Fruit fly (Drosophila melanogaster) whole organism, embryonic: Measurements from ENCODE around the gene CG33986.

ENCODE experiments used
- CG11504 ChIP-seq: fragments of 200-800 bp; sonication (Bioruptor generic); optimal IDR thresholded peaks from 3 replicates; lab custom pipeline; 2019; ENCODE audit warnings: missing biosample characterization, mild to moderate bottlenecking, missing genetic modification characterization, moderate library complexity
- CG12155 ChIP-seq: fragments of 200-800 bp; sonication (Bioruptor generic); optimal IDR thresholded peaks from 3 replicates; lab custom pipeline; 2016; ENCODE audit warnings: missing biosample characterization, missing genetic modification characterization
- CG12236 ChIP-seq: fragments of 200-800 bp; sonication (Bioruptor generic); optimal IDR thresholded peaks from 2 replicates; lab custom pipeline; 2016; ENCODE audit warnings: missing biosample characterization, missing genetic modification characterization
- CG1233 ChIP-seq: fragments of 200-800 bp; sonication (Bioruptor generic); optimal IDR thresholded peaks from 4 replicates; lab custom pipeline; 2018; ENCODE audit warnings: missing biosample characterization, mild to moderate bottlenecking, missing genetic modification characterization
- CG12744 ChIP-seq: fragments of 200-800 bp; sonication (Bioruptor generic); optimal IDR thresholded peaks from 2 replicates; lab custom pipeline; 2016; ENCODE audit warnings: missing biosample characterization, missing genetic modification characterization
- CG12769 ChIP-seq: fragments of 200-800 bp; sonication (Bioruptor generic); optimal IDR thresholded peaks from 2 replicates; lab custom pipeline; 2019; ENCODE audit warnings: missing biosample characterization, mild to moderate bottlenecking, missing genetic modification characterization, moderate library complexity
- CG13624 ChIP-seq: fragments of 200-800 bp; sonication (Bioruptor generic); optimal IDR thresholded peaks from 2 replicates; lab custom pipeline; 2016; ENCODE audit warnings: missing biosample characterization, missing genetic modification characterization
- CG13894 ChIP-seq: fragments of 200-800 bp; sonication (Bioruptor generic); optimal IDR thresholded peaks from 3 replicates; lab custom pipeline; 2018; ENCODE audit warnings: missing biosample characterization, mild to moderate bottlenecking, missing genetic modification characterization, moderate library complexity
- CG14860 ChIP-seq: fragments of 200-800 bp; sonication (Bioruptor generic); IDR thresholded peaks from 3 replicates; pipeline ENCODE4 v1.3.6; 2022; ENCODE audit warnings: missing biosample characterization, missing genetic modification characterization; ENCODE audit not compliant: partially characterized antibody
- CG15479 ChIP-seq: fragments of 200-800 bp; sonication (Bioruptor generic); optimal IDR thresholded peaks from 3 replicates; lab custom pipeline; 2019; ENCODE audit warnings: missing biosample characterization, mild to moderate bottlenecking, missing genetic modification characterization, moderate library complexity
- CG1602 ChIP-seq: fragments of 200-800 bp; sonication (Bioruptor generic); optimal IDR thresholded peaks from 3 replicates; lab custom pipeline; 2016; ENCODE audit warnings: missing biosample characterization, missing genetic modification characterization
- CG16779 ChIP-seq: fragments of 200-800 bp; sonication (Bioruptor generic); IDR thresholded peaks from 2 replicates; pipeline ENCODE4 v1.3.6; 2022; ENCODE audit warnings: missing biosample characterization, missing genetic modification characterization
- CG16813 ChIP-seq: fragments of 200-800 bp; sonication (Bioruptor generic); IDR thresholded peaks from 3 replicates; pipeline ENCODE4 v1.3.6; 2022; ENCODE audit warnings: missing biosample characterization, missing genetic modification characterization; ENCODE audit not compliant: partially characterized antibody
- CG17361 ChIP-seq: fragments of 200-800 bp; sonication (Bioruptor generic); IDR thresholded peaks from 3 replicates; pipeline ENCODE4 v1.3.6; 2022; ENCODE audit warnings: missing biosample characterization, missing genetic modification characterization
- CG17385 ChIP-seq: fragments of 200-800 bp; sonication (Bioruptor generic); optimal IDR thresholded peaks from 3 replicates; lab custom pipeline; 2018; ENCODE audit warnings: missing biosample characterization, mild to moderate bottlenecking, missing genetic modification characterization
- CG17912 ChIP-seq: fragments of 200-800 bp; sonication (Bioruptor generic); optimal IDR thresholded peaks from 2 replicates; lab custom pipeline; 2018; ENCODE audit warnings: missing biosample characterization, mild to moderate bottlenecking, missing genetic modification characterization
- CG2712 ChIP-seq: fragments of 200-800 bp; optimal IDR thresholded peaks from 3 replicates; lab custom pipeline; 2019; ENCODE audit warnings: missing biosample characterization, mild to moderate bottlenecking, missing genetic modification characterization, moderate library complexity
- CG2875 ChIP-seq: fragments of 200-800 bp; sonication (Bioruptor generic); optimal IDR thresholded peaks from 2 replicates; lab custom pipeline; 2017; ENCODE audit warnings: missing biosample characterization, mild to moderate bottlenecking, missing genetic modification characterization, missing genetic modification reagents
- CG30403 ChIP-seq: fragments of 200-800 bp; sonication (Bioruptor generic); optimal IDR thresholded peaks from 3 replicates; lab custom pipeline; 2016; ENCODE audit warnings: missing biosample characterization, missing genetic modification characterization
- CG33213 ChIP-seq: fragments of 200-800 bp; sonication (Bioruptor generic); optimal IDR thresholded peaks from 3 replicates; lab custom pipeline; 2016; ENCODE audit warnings: missing biosample characterization, missing genetic modification characterization
- CG3995 ChIP-seq: fragments of 200-800 bp; sonication (Bioruptor generic); optimal IDR thresholded peaks from 3 replicates; lab custom pipeline; 2016; ENCODE audit warnings: missing biosample characterization, missing genetic modification characterization
- CG4282 ChIP-seq: fragments of 200-800 bp; sonication (Bioruptor generic); optimal IDR thresholded peaks from 2 replicates; lab custom pipeline; 2016; ENCODE audit warnings: missing biosample characterization, missing genetic modification characterization
- CG6689 ChIP-seq: fragments of 200-800 bp; sonication (Bioruptor generic); IDR thresholded peaks from 2 replicates; pipeline ENCODE4 v1.3.6; 2022; ENCODE audit warnings: missing biosample characterization, missing genetic modification characterization
- CG7745 ChIP-seq: fragments of 200-800 bp; sonication (Bioruptor generic); optimal IDR thresholded peaks from 2 replicates; lab custom pipeline; 2018; ENCODE audit warnings: missing biosample characterization, mild to moderate bottlenecking, missing genetic modification characterization, moderate library complexity
- CG9797 ChIP-seq: fragments of 200-800 bp; sonication (Bioruptor generic); optimal IDR thresholded peaks from 3 replicates; lab custom pipeline; 2018; ENCODE audit warnings: missing biosample characterization, mild to moderate bottlenecking, missing genetic modification characterization
- Camta ChIP-seq: fragments of 200-800 bp; sonication (Bioruptor generic); optimal IDR thresholded peaks from 2 replicates; lab custom pipeline; 2016; ENCODE audit warnings: missing biosample characterization, missing genetic modification characterization
- Dll ChIP-seq: fragments of 200-800 bp; sonication (Bioruptor generic); IDR thresholded peaks from 4 replicates; pipeline ENCODE4 v1.3.6; 2022; ENCODE audit warnings: missing biosample characterization, missing genetic modification characterization; ENCODE audit not compliant: partially characterized antibody
- Doc3 ChIP-seq: fragments of 200-800 bp; sonication (Bioruptor generic); IDR thresholded peaks from 3 replicates; pipeline ENCODE4 v1.3.6; 2022; ENCODE audit warnings: missing biosample characterization, missing genetic modification characterization; ENCODE audit not compliant: partially characterized antibody
- Hmx ChIP-seq: fragments of 200-800 bp; sonication (Bioruptor generic); optimal IDR thresholded peaks from 2 replicates; lab custom pipeline; 2016; ENCODE audit warnings: missing biosample characterization, missing genetic modification characterization
- Hr51 ChIP-seq, 2 experiments: fragments of 200-800 bp; sonication (Bioruptor generic); optimal IDR thresholded peaks; 2 replicates in 1 of 2; 3 replicates in 1 of 2; lab custom pipeline; 2016 to 2018; ENCODE audit warnings: missing biosample characterization in 2 of 2, missing genetic modification characterization in 2 of 2, mild to moderate bottlenecking in 1 of 2, moderate library complexity in 1 of 2
- Kr ChIP-seq: fragments of 200-800 bp; sonication (Bioruptor generic); optimal IDR thresholded peaks from 2 replicates; lab custom pipeline; 2017; ENCODE audit warnings: missing biosample characterization, mild to moderate bottlenecking, missing genetic modification characterization
- Oaz ChIP-seq: fragments of 200-800 bp; sonication (Bioruptor generic); IDR thresholded peaks from 2 replicates; pipeline ENCODE4 v1.3.6; 2022; ENCODE audit warnings: missing biosample characterization, missing genetic modification characterization
- Sry-β ChIP-seq: fragments of 200-800 bp; sonication (Bioruptor generic); optimal IDR thresholded peaks from 2 replicates; lab custom pipeline; 2018; ENCODE audit warnings: missing biosample characterization, mild to moderate bottlenecking, missing genetic modification characterization, moderate library complexity
- TFAM ChIP-seq: fragments of 200-800 bp; sonication (Bioruptor generic); optimal IDR thresholded peaks from 2 replicates; lab custom pipeline; 2017; ENCODE audit warnings: missing biosample characterization, missing genetic modification characterization, inconsistent platforms
- Taf1 ChIP-seq: fragments of 200-800 bp; sonication (Bioruptor generic); IDR thresholded peaks from 2 replicates; pipeline ENCODE4 v1.3.6; 2022; ENCODE audit warnings: missing biosample characterization, missing genetic modification characterization
- ash1 ChIP-seq: fragments of 200-800 bp; sonication (Bioruptor generic); optimal IDR thresholded peaks from 2 replicates; lab custom pipeline; 2018; ENCODE audit warnings: missing biosample characterization, mild to moderate bottlenecking, missing genetic modification characterization
- cato ChIP-seq: fragments of 200-800 bp; sonication (Bioruptor generic); optimal IDR thresholded peaks from 2 replicates; lab custom pipeline; 2016; ENCODE audit warnings: missing biosample characterization, missing genetic modification characterization, borderline replicate concordance
- esg ChIP-seq: fragments of 200-800 bp; sonication (Bioruptor generic); conservative IDR thresholded peaks from 2 replicates; pipeline ENCODE4 v1.3.6; 2022; ENCODE audit warnings: missing biosample characterization, missing genetic modification characterization
- eyg ChIP-seq: fragments of 200-800 bp; sonication (Bioruptor generic); optimal IDR thresholded peaks from 3 replicates; lab custom pipeline; 2016; ENCODE audit warnings: missing biosample characterization, missing genetic modification characterization
- fd64A ChIP-seq: fragments of 200-800 bp; sonication (Bioruptor generic); optimal IDR thresholded peaks from 3 replicates; lab custom pipeline; 2018; ENCODE audit warnings: missing biosample characterization, mild to moderate bottlenecking, missing genetic modification characterization
- jigr1 ChIP-seq: fragments of 200-800 bp; sonication (Bioruptor generic); IDR thresholded peaks from 3 replicates; pipeline ENCODE4 v1.3.6; 2022; ENCODE audit warnings: missing biosample characterization, missing genetic modification characterization
- lola ChIP-seq, 3 experiments: fragments of >200 bp in 2 of 3; fragments of 200-800 bp in 1 of 3; sonication (Bioruptor generic) in 1 of 3; optimal IDR thresholded peaks; 2 replicates each; lab custom pipeline; 2017 to 2019; ENCODE audit warnings: missing biosample characterization in 3 of 3, missing genetic modification characterization in 3 of 3, mild to moderate bottlenecking in 1 of 3, moderate library complexity in 1 of 3
- maf-S ChIP-seq: fragments of 200-800 bp; sonication (Bioruptor generic); optimal IDR thresholded peaks from 2 replicates; lab custom pipeline; 2016; ENCODE audit warnings: missing biosample characterization, missing genetic modification characterization
- otp ChIP-seq: fragments of 200-800 bp; sonication (Bioruptor generic); IDR thresholded peaks from 3 replicates; pipeline ENCODE4, ENCODE4 v1.3.6; 2022; ENCODE audit warnings: missing biosample characterization, missing genetic modification characterization
- tup ChIP-seq: fragments of 200-800 bp; sonication (Bioruptor generic); optimal IDR thresholded peaks from 2 replicates; lab custom pipeline; 2016; ENCODE audit warnings: missing biosample characterization, mild to moderate bottlenecking, missing genetic modification characterization, moderate library complexity
- twi ChIP-seq: fragments of 200-800 bp; optimal IDR thresholded peaks from 2 replicates; lab custom pipeline; 2019; ENCODE audit warnings: missing biosample characterization, mild to moderate bottlenecking, missing genetic modification characterization, moderate library complexity
- tx ChIP-seq: fragments of 200-800 bp; sonication (Bioruptor generic); optimal IDR thresholded peaks from 2 replicates; lab custom pipeline; 2016; ENCODE audit warnings: missing biosample characterization, missing genetic modification characterization
- unc-4 ChIP-seq: fragments of 200-800 bp; sonication (Bioruptor generic); IDR thresholded peaks from 2 replicates; pipeline ENCODE4 v1.3.6; 2022; ENCODE audit warnings: missing biosample characterization, missing genetic modification characterization; ENCODE audit not compliant: partially characterized antibody
- zen2 ChIP-seq: fragments of 200-800 bp; sonication (Bioruptor generic); IDR thresholded peaks from 3 replicates; pipeline ENCODE4 v1.3.6; 2022; ENCODE audit warnings: missing biosample characterization, missing genetic modification characterization; ENCODE audit not compliant: partially characterized antibody

The CG33986 gene

DNA sequence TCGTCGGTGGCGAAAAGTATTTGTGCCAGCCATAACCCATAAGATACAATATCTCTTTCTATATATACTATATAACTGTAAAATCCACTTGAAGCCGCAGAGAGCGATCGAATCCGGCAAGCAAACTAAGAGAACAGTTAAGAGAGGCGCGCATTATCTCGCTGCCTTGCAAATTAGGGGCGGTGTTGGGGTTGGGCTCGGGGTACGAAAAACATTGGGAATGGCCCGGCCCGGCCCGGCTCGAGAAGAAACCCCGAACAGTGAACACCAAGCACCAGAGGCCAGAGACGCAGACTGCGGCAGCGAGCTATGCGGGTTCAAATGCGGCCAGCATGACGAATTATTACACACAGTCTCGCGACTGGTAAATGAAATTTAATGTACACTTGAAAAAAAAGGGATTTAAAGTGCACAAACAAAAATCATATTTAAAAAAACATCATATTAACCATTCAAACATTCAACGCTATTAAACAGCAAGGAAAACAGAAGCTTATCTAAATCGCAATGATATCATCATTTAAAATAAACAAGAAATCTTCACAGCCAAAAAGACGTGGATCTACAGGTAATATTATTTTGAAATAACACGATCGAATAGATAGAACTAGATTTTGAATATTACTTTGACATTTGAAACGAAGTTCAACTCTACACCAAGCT, 7.4 kb upstream of the CG33986 start (continued):
- TF ChIP-seq jigr1 (GFP tag; lab: Robert Waterston, UW) (no peak), Doc3 (GFP tag; lab: Robert Waterston, UW) (no peak), esg (GFP tag; lab: Robert Waterston, UW) (peak; percentile 55), CG12155 (GFP tag; lab: Kevin White, UChicago) (peak; percentile 4), CG4282 (GFP tag; lab: Kevin White, UChicago) (no peak), CG12769 (tag; lab: Kevin White, UChicago) (peak; percentile 68), CG2875 (GFP tag; lab: Kevin White, UChicago) (no peak), CG17361 (GFP tag; lab: Robert Waterston, UW) (peak; percentile 85; the same call in 2 of the 3 replicates), Oaz (GFP tag; lab: Robert Waterston, UW) (0 out of 2 replicates have a peak, but pooled peaks have one; percentile 15), ash1 (no peak), CG33213 (GFP tag; lab: Kevin White, UChicago) (no peak), CG17912 (GFP tag; lab: Kevin White, UChicago) (no peak), Hmx (GFP tag; lab: Kevin White, UChicago) (no peak), CG13624 (GFP tag; lab: Kevin White, UChicago) (no peak), CG1233 (peak; percentile 19), CG14860 (GFP tag; lab: Robert Waterston, UW) (no peak), CG11504 (tag; lab: Kevin White, UChicago) (peak; percentile 76), twi (tag; lab: Kevin White, UChicago) (no peak), Camta (GFP tag; lab: Kevin White, UChicago) (no peak), Sry-β (GFP tag; lab: Kevin White, UChicago) (no peak), CG15479 (GFP tag; lab: Kevin White, UChicago) (no peak), CG16779 (no peak), eyg (GFP tag; lab: Kevin White, UChicago) (peak; percentile 21), otp (0 out of 3 replicates have a peak, but pooled peaks have one; percentile 43), maf-S (GFP tag; lab: Kevin White, UChicago) (no peak), CG1602 (no peak), TFAM (GFP tag; lab: Kevin White, UChicago) (no peak), Kr (GFP tag; lab: Kevin White, UChicago) (no peak), zen2 (no peak), tup (GFP tag; lab: Kevin White, UChicago) (no peak), CG7745 (no peak), fd64A (no peak), cato (no peak), CG9797 (no peak), lola (GFP tag; optimal IDR thresholded peaks at IDR 0.05; lab: Kevin White, UChicago) (peak in 1 of 3 experiments; percentile 42), CG16813 (GFP tag; lab: Robert Waterston, UW) (no peak), Hr51 (GFP tag; optimal IDR thresholded peaks at IDR 0.05; lab: Kevin White, UChicago) (no peak), Dll (GFP tag; lab: Robert Waterston, UW) (no peak), CG17385 (GFP tag; lab: Kevin White, UChicago) (no peak), CG13894 (tag; lab: Kevin White, UChicago) (no peak), CG3995 (GFP tag; lab: Kevin White, UChicago) (no peak), Taf1 (no peak), CG2712 (tag; lab: Kevin White, UChicago) (peak; percentile 61), tx (GFP tag; lab: Kevin White, UChicago) (no peak), CG6689 (peak; percentile 34; the same call in 1 of the 2 replicates), unc-4 (GFP tag; lab: Robert Waterston, UW) (no peak), CG30403 (peak; percentile 32), CG12744 (no peak), CG12236 (GFP tag; lab: Kevin White, UChicago) (no peak)
